Worm (Caenorhabditis elegans) whole organism, mixed stage, embryonic: ENCODE results near the gene Y15E3A.5.

Experiments used
- M03D4.4 ChIP-seq: sonication (generic microtip); optimal IDR thresholded peaks from 2 replicates; lab custom pipeline; 2017; ENCODE audit warnings: mild to moderate bottlenecking, missing genetic modification characterization, missing compliant biosample characterization
- bed-3 ChIP-seq: fragments of 200-800 bp; sonication (Bioruptor generic); optimal IDR thresholded peaks from 3 replicates; lab custom pipeline; 2018; ENCODE audit warnings: mild to moderate bottlenecking, missing genetic modification characterization, moderate library complexity, missing compliant biosample characterization
- blmp-1 ChIP-seq: fragments of 150-350 bp; optimal IDR thresholded peaks from 2 replicates; lab custom pipeline; 2014; ENCODE audit warnings: missing biosample characterization, missing genetic modification characterization
- ceh-39 ChIP-seq: fragments of 150-350 bp; optimal IDR thresholded peaks from 2 replicates; lab custom pipeline; 2014; ENCODE audit warnings: missing biosample characterization, missing genetic modification characterization
- ceh-43 ChIP-seq: fragments of 200-800 bp; sonication (Bioruptor generic); optimal IDR thresholded peaks from 2 replicates; lab custom pipeline; 2018; ENCODE audit warnings: mild to moderate bottlenecking, missing genetic modification characterization, moderate library complexity, missing compliant biosample characterization
- ceh-83 ChIP-seq: fragments of 200-800 bp; sonication (Bioruptor generic); optimal IDR thresholded peaks from 2 replicates; lab custom pipeline; 2018; ENCODE audit warnings: mild to moderate bottlenecking, missing genetic modification characterization, missing compliant biosample characterization
- ces-1 ChIP-seq: fragments of 150-350 bp; optimal IDR thresholded peaks from 2 replicates; lab custom pipeline; 2014; ENCODE audit warnings: missing biosample characterization, missing genetic modification reagents, missing genetic modification characterization
- drap-1 ChIP-seq: fragments of 200-800 bp; sonication (Bioruptor generic); optimal IDR thresholded peaks from 3 replicates; lab custom pipeline; 2018; ENCODE audit warnings: mild to moderate bottlenecking, missing genetic modification characterization, missing compliant biosample characterization
- elt-1 ChIP-seq: sonication (generic microtip); optimal IDR thresholded peaks from 2 replicates; lab custom pipeline; 2017; ENCODE audit warnings: missing genetic modification characterization, mild to moderate bottlenecking, missing compliant biosample characterization, antibody characterized with exemption, moderate library complexity, borderline replicate concordance; ENCODE audit not compliant: insufficient read depth
- elt-3 ChIP-seq: fragments of 150-350 bp; optimal IDR thresholded peaks from 2 replicates; lab custom pipeline; 2014; ENCODE audit warnings: missing biosample characterization, missing genetic modification characterization
- flh-1 ChIP-seq: fragments of 200-800 bp; sonication (Bioruptor generic); optimal IDR thresholded peaks from 2 replicates; lab custom pipeline; 2018; ENCODE audit warnings: mild to moderate bottlenecking, missing genetic modification characterization, moderate library complexity, missing compliant biosample characterization
- ham-2 ChIP-seq: fragments of 200-800 bp; sonication (Bioruptor generic); optimal IDR thresholded peaks from 2 replicates; lab custom pipeline; 2018; ENCODE audit warnings: mild to moderate bottlenecking, missing genetic modification characterization, missing compliant biosample characterization
- hlh-1 ChIP-seq: fragments of 150-350 bp; optimal IDR thresholded peaks from 2 replicates; lab custom pipeline; 2014; ENCODE audit warnings: missing biosample characterization, missing genetic modification reagents, missing genetic modification characterization
- lin-13 ChIP-seq: fragments of 150-350 bp; optimal IDR thresholded peaks from 2 replicates; lab custom pipeline; 2014; ENCODE audit warnings: missing biosample characterization, missing genetic modification characterization
- lin-32 ChIP-seq: fragments of 200-800 bp; sonication (Bioruptor generic); optimal IDR thresholded peaks from 2 replicates; lab custom pipeline; 2018; ENCODE audit warnings: mild to moderate bottlenecking, missing genetic modification characterization, missing compliant biosample characterization
- lsy-2 ChIP-seq: fragments of 150-350 bp; optimal IDR thresholded peaks from 2 replicates; lab custom pipeline; 2014; ENCODE audit warnings: missing biosample characterization, missing genetic modification characterization
- mab-5 ChIP-seq: fragments of 150-350 bp; optimal IDR thresholded peaks from 2 replicates; lab custom pipeline; 2014; ENCODE audit warnings: missing biosample characterization, missing genetic modification characterization
- mep-1 ChIP-seq: fragments of 150-350 bp; optimal IDR thresholded peaks from 2 replicates; lab custom pipeline; 2017; ENCODE audit warnings: missing biosample characterization, missing genetic modification reagents, missing genetic modification characterization, inconsistent platforms
- mls-2 ChIP-seq: sonication (generic microtip); optimal IDR thresholded peaks from 2 replicates; lab custom pipeline; 2016; ENCODE audit warnings: mild to moderate bottlenecking, missing genetic modification characterization, moderate library complexity, missing compliant biosample characterization
- nhr-12 ChIP-seq: fragments of 150-350 bp; optimal IDR thresholded peaks from 2 replicates; lab custom pipeline; 2014; ENCODE audit warnings: missing biosample characterization, missing genetic modification characterization
- nhr-2 ChIP-seq: fragments of 150-350 bp; optimal IDR thresholded peaks from 2 replicates; lab custom pipeline; 2014; ENCODE audit warnings: missing biosample characterization, missing genetic modification characterization
- nhr-237 ChIP-seq: fragments of 150-350 bp; optimal IDR thresholded peaks from 2 replicates; lab custom pipeline; 2014; ENCODE audit warnings: missing biosample characterization, missing genetic modification characterization
- nhr-28 ChIP-seq: fragments of 150-350 bp; optimal IDR thresholded peaks from 2 replicates; lab custom pipeline; 2014; ENCODE audit warnings: missing biosample characterization, missing genetic modification characterization
- nhr-76 ChIP-seq: sonication (generic microtip); optimal IDR thresholded peaks from 2 replicates; lab custom pipeline; 2017; ENCODE audit warnings: missing biosample characterization, missing genetic modification characterization
- pha-4 ChIP-seq: fragments of 150-350 bp; optimal IDR thresholded peaks from 2 replicates; lab custom pipeline; 2018; ENCODE audit warnings: missing biosample characterization, missing genetic modification reagents, missing genetic modification characterization
- snpc-4 ChIP-seq: fragments of 150-350 bp; optimal IDR thresholded peaks from 2 replicates; lab custom pipeline; 2014; ENCODE audit warnings: missing biosample characterization, missing genetic modification characterization
- sptf-1 ChIP-seq: sonication (generic microtip); optimal IDR thresholded peaks from 2 replicates; lab custom pipeline; 2017; ENCODE audit warnings: mild to moderate bottlenecking, missing genetic modification characterization, moderate library complexity, missing compliant biosample characterization
- tbx-8 ChIP-seq: fragments of 200-800 bp; sonication (Bioruptor generic); optimal IDR thresholded peaks from 2 replicates; lab custom pipeline; 2018; ENCODE audit warnings: mild to moderate bottlenecking, missing genetic modification characterization, moderate library complexity, missing compliant biosample characterization
- unc-120 ChIP-seq: sonication (generic microtip); optimal IDR thresholded peaks from 2 replicates; lab custom pipeline; 2017; ENCODE audit warnings: missing genetic modification characterization, missing compliant biosample characterization; ENCODE audit not compliant: poor library complexity, severe bottlenecking
- unc-39 ChIP-seq: fragments of 150-350 bp; optimal IDR thresholded peaks from 2 replicates; lab custom pipeline; 2014; ENCODE audit warnings: missing biosample characterization, missing genetic modification characterization
- unc-62 ChIP-seq: fragments of 150-350 bp; optimal IDR thresholded peaks from 2 replicates; lab custom pipeline; 2014; ENCODE audit warnings: missing biosample characterization, missing genetic modification reagents, missing genetic modification characterization
- zip-8 ChIP-seq: fragments of 150-350 bp; optimal IDR thresholded peaks from 2 replicates; lab custom pipeline; 2014; ENCODE audit warnings: missing biosample characterization, missing genetic modification characterization
- ztf-11 ChIP-seq: fragments of 150-350 bp; optimal IDR thresholded peaks from 2 replicates; lab custom pipeline; 2014; ENCODE audit warnings: missing biosample characterization, missing genetic modification characterization

Y15E3A.5 gene

ce11 chrX:15310986-15311385, 29.4 kb upstream of the Y15E3A.5 start:
- TF ChIP-seq hlh-1 (tag; lab: Kevin White, UChicago) (no peak), blmp-1 (no peak), unc-120 (tag; lab: Kevin White, UChicago) (no peak), nhr-2 (tag; lab: Kevin White, UChicago) (no peak), sptf-1 (no peak), nhr-28 (tag; lab: Kevin White, UChicago) (no peak), ces-1 (GFP tag; lab: Kevin White, UChicago) (no peak), ztf-11 (no peak), elt-1 (tag; lab: Kevin White, UChicago) (no peak), ceh-43 (GFP tag; lab: Kevin White, UChicago) (no peak), mls-2 (no peak), pha-4 (tag; lab: Kevin White, UChicago) (no peak)

- TF ChIP-seq lsy-2 (tag; lab: Kevin White, UChicago) (no peak), ceh-43 (GFP tag; lab: Kevin White, UChicago) (no peak), unc-39 (tag; lab: Kevin White, UChicago) (no peak), zip-8 (tag; lab: Kevin White, UChicago) (no peak), tbx-8 (GFP tag; lab: Kevin White, UChicago) (no peak), elt-3 (tag; lab: Kevin White, UChicago) (no peak), mep-1 (tag; lab: Kevin White, UChicago) (no peak), unc-120 (tag; lab: Kevin White, UChicago) (no peak), snpc-4 (no peak), ham-2 (GFP tag; lab: Kevin White, UChicago) (no peak), nhr-2 (tag; lab: Kevin White, UChicago) (no peak), ceh-39 (no peak), elt-1 (tag; lab: Kevin White, UChicago) (no peak), nhr-12 (tag; lab: Kevin White, UChicago) (no peak), ztf-11 (no peak)
Observed at ce11 chrX:15312073-15312472, 28.3 kb upstream of the Y15E3A.5 start.

ce11 chrX:15312681-15313080, 27.7 kb upstream of the Y15E3A.5 start:
- no peak for TF ChIP-seq ceh-83 (GFP tag; lab: Kevin White, UChicago)
- no peak for TF ChIP-seq unc-39 (tag; lab: Kevin White, UChicago)
- TF ChIP-seq drap-1 (GFP tag; lab: Kevin White, UChicago), result no peak
- no peak for TF ChIP-seq nhr-2 (tag; lab: Kevin White, UChicago)
- no peak for TF ChIP-seq ztf-11
- no peak for TF ChIP-seq lin-32 (GFP tag; lab: Kevin White, UChicago)
- no peak for TF ChIP-seq lin-13
- no peak for TF ChIP-seq nhr-12 (tag; lab: Kevin White, UChicago)
- no peak for TF ChIP-seq nhr-237 (tag; lab: Kevin White, UChicago)
- TF ChIP-seq unc-120 (tag; lab: Kevin White, UChicago), result no peak
- TF ChIP-seq pha-4 (tag; lab: Kevin White, UChicago), result no peak
- TF ChIP-seq nhr-76, result no peak
- TF ChIP-seq ces-1 (GFP tag; lab: Kevin White, UChicago), result no peak

- TF ChIP-seq unc-62 (no peak), elt-1 (tag; lab: Kevin White, UChicago) (no peak), M03D4.4 (tag; lab: Kevin White, UChicago) (no peak), ztf-11 (no peak), pha-4 (tag; lab: Kevin White, UChicago) (no peak), mep-1 (tag; lab: Kevin White, UChicago) (no peak), mls-2 (no peak), unc-120 (tag; lab: Kevin White, UChicago) (no peak), flh-1 (no peak), ceh-39 (no peak), mab-5 (tag; lab: Kevin White, UChicago) (no peak), drap-1 (GFP tag; lab: Kevin White, UChicago) (no peak), nhr-28 (tag; lab: Kevin White, UChicago) (no peak), bed-3 (GFP tag; lab: Kevin White, UChicago) (no peak)
Observed at ce11 chrX:15317146-15317545, 23.2 kb upstream of the Y15E3A.5 start, which contains the start of gene glb-28. glb-28 (minus strand) TSS chrX:15317246.
